Worm (Caenorhabditis elegans) whole organism, young adult: ENCODE measurements around the gene F13H10.8.

Experiments
- C06A6.2 ChIP-seq: fragments of 200-800 bp; sonication (Bioruptor generic); conservative IDR thresholded peaks from 2 replicates; pipeline ENCODE4 v1.3.6; 2022; ENCODE audit warnings: missing genetic modification characterization, missing compliant biosample characterization
- F33H1.4 ChIP-seq: fragments of 200-800 bp; sonication (Bioruptor generic); IDR thresholded peaks from 2 replicates; pipeline ENCODE4 v1.3.6; 2022; ENCODE audit warnings: missing genetic modification reagents, missing genetic modification characterization, missing compliant biosample characterization
- F37B4.10 ChIP-seq: fragments of 200-800 bp; sonication (Bioruptor generic); IDR thresholded peaks from 2 replicates; pipeline ENCODE4 v1.3.6; 2022; ENCODE audit warnings: missing genetic modification characterization, missing compliant biosample characterization
- F39B2.1 ChIP-seq: fragments of 200-800 bp; sonication (Bioruptor generic); IDR thresholded peaks from 2 replicates; pipeline ENCODE4 v1.3.6; 2022; ENCODE audit warnings: missing genetic modification reagents, missing genetic modification characterization, missing compliant biosample characterization
- F49E8.2 ChIP-seq: sonication (generic microtip); optimal IDR thresholded peaks from 3 replicates; lab custom pipeline; 2017; ENCODE audit warnings: missing genetic modification characterization, mild to moderate bottlenecking, missing compliant biosample characterization, antibody characterized with exemption, moderate library complexity; ENCODE audit not compliant: insufficient read depth
- F57C9.4 ChIP-seq: sonication (generic microtip); optimal IDR thresholded peaks from 2 replicates; lab custom pipeline; 2017; ENCODE audit warnings: mild to moderate bottlenecking, missing genetic modification characterization, missing compliant biosample characterization
- K11D2.4 ChIP-seq: fragments of 200-800 bp; sonication (Bioruptor generic); IDR thresholded peaks from 2 replicates; pipeline ENCODE4 v1.3.6; 2022; ENCODE audit warnings: missing genetic modification reagents, missing genetic modification characterization, missing compliant biosample characterization
- K12H6.12 ChIP-seq: fragments of 200-800 bp; sonication (Bioruptor generic); optimal IDR thresholded peaks from 2 replicates; lab custom pipeline; 2018; ENCODE audit warnings: mild to moderate bottlenecking, missing genetic modification characterization, missing compliant biosample characterization
- T26A5.8 ChIP-seq: sonication (generic microtip); optimal IDR thresholded peaks from 2 replicates; lab custom pipeline; 2016; ENCODE audit warnings: missing genetic modification characterization, missing compliant biosample characterization
- Y53F4B.3 ChIP-seq: fragments of 200-800 bp; sonication (Bioruptor generic); IDR thresholded peaks from 2 replicates; pipeline ENCODE4 v1.3.6; 2022; ENCODE audit warnings: missing genetic modification reagents, missing genetic modification characterization, missing compliant biosample characterization
- Y53G8AR.9 ChIP-seq: fragments of 200-800 bp; sonication (Bioruptor generic); conservative IDR thresholded peaks from 2 replicates; pipeline ENCODE4 v1.3.6; 2022; ENCODE audit warnings: missing genetic modification reagents, missing genetic modification characterization, missing compliant biosample characterization
- Y67H2A.10 ChIP-seq: fragments of 200-800 bp; sonication (Bioruptor generic); conservative IDR thresholded peaks from 2 replicates; pipeline ENCODE4 v1.3.6; 2022; ENCODE audit warnings: missing genetic modification reagents, missing genetic modification characterization, missing compliant biosample characterization
- Y95B8A.8 ChIP-seq: fragments of 200-800 bp; sonication (Bioruptor generic); IDR thresholded peaks from 2 replicates; pipeline ENCODE4 v1.3.6; 2022; ENCODE audit warnings: missing genetic modification reagents, missing genetic modification characterization, missing compliant biosample characterization
- aptf-2 ChIP-seq: fragments of 200-800 bp; sonication (Bioruptor generic); conservative IDR thresholded peaks from 2 replicates; pipeline ENCODE4 v1.3.6; 2022; ENCODE audit warnings: missing genetic modification reagents, missing genetic modification characterization, missing compliant biosample characterization
- atf-7 ChIP-seq: sonication (generic microtip); optimal IDR thresholded peaks from 2 replicates; lab custom pipeline; 2017; ENCODE audit warnings: mild to moderate bottlenecking, missing genetic modification characterization, missing compliant biosample characterization
- attf-6 ChIP-seq: fragments of 200-800 bp; sonication (Bioruptor generic); IDR thresholded peaks from 2 replicates; pipeline ENCODE4 v1.3.6; 2022; ENCODE audit warnings: missing genetic modification reagents, missing genetic modification characterization, missing compliant biosample characterization
- bed-2 ChIP-seq: fragments of 200-800 bp; sonication (Bioruptor generic); IDR thresholded peaks from 2 replicates; pipeline ENCODE4 v1.3.6; 2022; ENCODE audit warnings: missing genetic modification reagents, missing genetic modification characterization, missing compliant biosample characterization
- ccch-3 ChIP-seq: fragments of 200-800 bp; sonication (Bioruptor generic); optimal IDR thresholded peaks from 2 replicates; lab custom pipeline; 2018; ENCODE audit warnings: mild to moderate bottlenecking, missing genetic modification characterization, missing compliant biosample characterization
- cebp-1 ChIP-seq, 2 experiments: fragments of 200-800 bp in 1 of 2; sonication (Bioruptor generic) in 1 of 2; sonication (generic microtip) in 1 of 2; IDR thresholded peaks in 1 of 2; optimal IDR thresholded peaks in 1 of 2; 2 replicates each; pipeline versions ENCODE4 v1.3.6 to Lab custom; 2017 to 2022; ENCODE audit warnings: missing compliant biosample characterization in 2 of 2, missing genetic modification characterization in 2 of 2, mild to moderate bottlenecking in 1 of 2, missing genetic modification reagents in 1 of 2, moderate library complexity in 1 of 2
- cebp-2 ChIP-seq: fragments of 200-800 bp; sonication (Bioruptor generic); IDR thresholded peaks from 2 replicates; pipeline ENCODE4 v1.3.6; 2022; ENCODE audit warnings: missing genetic modification characterization, missing compliant biosample characterization
- ceh-100 ChIP-seq: fragments of 200-800 bp; sonication (Bioruptor generic); IDR thresholded peaks from 2 replicates; pipeline ENCODE4 v1.3.6; 2022; ENCODE audit warnings: missing genetic modification reagents, missing genetic modification characterization, missing compliant biosample characterization
- ceh-58 ChIP-seq: fragments of 200-800 bp; sonication (Bioruptor generic); IDR thresholded peaks from 2 replicates; pipeline ENCODE4 v1.3.6; 2022; ENCODE audit warnings: missing genetic modification characterization, missing compliant biosample characterization
- chd-7 ChIP-seq: sonication (generic microtip); optimal IDR thresholded peaks from 2 replicates; lab custom pipeline; 2016; ENCODE audit warnings: mild to moderate bottlenecking, missing genetic modification characterization, moderate library complexity, missing compliant biosample characterization
- die-1 ChIP-seq: sonication (generic microtip); optimal IDR thresholded peaks from 2 replicates; lab custom pipeline; 2016; ENCODE audit warnings: missing genotype, mild to moderate bottlenecking, missing genetic modification characterization, missing compliant biosample characterization
- dox-1 ChIP-seq: fragments of 200-800 bp; sonication (Bioruptor generic); IDR thresholded peaks from 2 replicates; pipeline ENCODE4 v1.3.6; 2022; ENCODE audit warnings: missing genetic modification reagents, missing genetic modification characterization, missing compliant biosample characterization
- dpff-1 ChIP-seq: sonication (generic microtip); optimal IDR thresholded peaks from 2 replicates; lab custom pipeline; 2017; ENCODE audit warnings: mild to moderate bottlenecking, missing genetic modification characterization, missing compliant biosample characterization
- egl-44 ChIP-seq: fragments of 200-800 bp; sonication (Bioruptor generic); IDR thresholded peaks from 2 replicates; pipeline ENCODE4 v1.3.6; 2022; ENCODE audit warnings: missing genetic modification reagents, missing genetic modification characterization, missing compliant biosample characterization
- ekl-4 ChIP-seq: fragments of 200-800 bp; sonication (Bioruptor generic); IDR thresholded peaks from 2 replicates; pipeline ENCODE4 v1.3.6; 2022; ENCODE audit warnings: missing genetic modification reagents, missing genetic modification characterization, missing compliant biosample characterization
- ets-4 ChIP-seq: fragments of 200-800 bp; sonication (Bioruptor generic); optimal IDR thresholded peaks from 2 replicates; lab custom pipeline; 2018; ENCODE audit warnings: mild to moderate bottlenecking, missing genetic modification characterization, missing compliant biosample characterization
- hlh-26 ChIP-seq: fragments of 200-800 bp; sonication (Bioruptor generic); conservative IDR thresholded peaks from 2 replicates; pipeline ENCODE4 v1.3.6; 2022; ENCODE audit warnings: missing genetic modification reagents, missing genetic modification characterization, missing compliant biosample characterization
- hmg-1.2 ChIP-seq: fragments of 200-800 bp; sonication (Bioruptor generic); IDR thresholded peaks from 2 replicates; pipeline ENCODE4 v1.3.6; 2022; ENCODE audit warnings: missing genetic modification reagents, missing genetic modification characterization, missing compliant biosample characterization
- hrde-1 ChIP-seq: sonication (generic microtip); optimal IDR thresholded peaks from 2 replicates; lab custom pipeline; 2016; ENCODE audit warnings: missing genetic modification characterization, mild to moderate bottlenecking, missing compliant biosample characterization, moderate library complexity, missing genotype, missing genetic modification reagents, borderline replicate concordance
- lin-26 ChIP-seq: fragments of 200-800 bp; sonication (Bioruptor generic); IDR thresholded peaks from 2 replicates; pipeline ENCODE4 v1.3.6; 2022; ENCODE audit warnings: missing genetic modification reagents, missing genetic modification characterization, missing compliant biosample characterization
- lin-35 ChIP-seq, 3 experiments: fragments of 150-350 bp in 2 of 3; sonication (generic microtip) in 1 of 3; optimal IDR thresholded peaks; 2 replicates each; lab custom pipeline; 2014 to 2018; ENCODE audit warnings: missing biosample characterization in 3 of 3, missing genetic modification characterization in 3 of 3, missing genetic modification reagents in 3 of 3
- lsl-1 ChIP-seq: fragments of 200-800 bp; sonication (Bioruptor generic); optimal IDR thresholded peaks from 2 replicates; lab custom pipeline; 2018; ENCODE audit warnings: mild to moderate bottlenecking, missing genetic modification characterization, moderate library complexity, missing compliant biosample characterization
- mel-28 ChIP-seq: sonication (generic microtip); optimal IDR thresholded peaks from 2 replicates; lab custom pipeline; 2016; ENCODE audit warnings: borderline replicate concordance, mild to moderate bottlenecking, missing genetic modification characterization, missing compliant biosample characterization
- nfya-2 ChIP-seq: fragments of 200-800 bp; sonication (Bioruptor generic); IDR thresholded peaks from 2 replicates; pipeline ENCODE4 v1.3.6; 2022; ENCODE audit warnings: missing genetic modification reagents, missing genetic modification characterization, missing compliant biosample characterization
- nfyb-1 ChIP-seq: fragments of 200-800 bp; sonication (Bioruptor generic); IDR thresholded peaks from 2 replicates; pipeline ENCODE4 v1.3.6; 2022; ENCODE audit warnings: missing genetic modification reagents, missing genetic modification characterization, missing compliant biosample characterization
- nhr-80 ChIP-seq: sonication (generic microtip); optimal IDR thresholded peaks from 2 replicates; lab custom pipeline; 2016; ENCODE audit warnings: missing genetic modification characterization, missing compliant biosample characterization
- rcor-1 ChIP-seq: fragments of 200-800 bp; sonication (Bioruptor generic); IDR thresholded peaks from 2 replicates; pipeline ENCODE4 v1.3.6; 2022; ENCODE audit warnings: missing genetic modification reagents, missing genetic modification characterization, missing compliant biosample characterization
- rec-8 ChIP-seq, 2 experiments: sonication (generic microtip); optimal IDR thresholded peaks; 2 replicates each; lab custom pipeline; 2016; ENCODE audit warnings: mild to moderate bottlenecking in 2 of 2, missing genetic modification characterization in 2 of 2, missing genetic modification reagents in 2 of 2, missing genotype in 2 of 2, missing biosample characterization in 1 of 2, missing compliant biosample characterization in 1 of 2, moderate library complexity in 1 of 2
- sdz-38 ChIP-seq: sonication (generic microtip); optimal IDR thresholded peaks from 2 replicates; lab custom pipeline; 2016; ENCODE audit warnings: missing genotype, missing genetic modification characterization, missing compliant biosample characterization
- snpc-1.3 ChIP-seq: sonication (generic microtip); optimal IDR thresholded peaks from 2 replicates; lab custom pipeline; 2017; ENCODE audit warnings: missing genetic modification characterization, mild to moderate bottlenecking, missing compliant biosample characterization, antibody characterized with exemption, moderate library complexity, missing genotype, missing genetic modification reagents; ENCODE audit not compliant: insufficient read depth
- somi-1 ChIP-seq: fragments of 200-800 bp; sonication (Bioruptor generic); optimal IDR thresholded peaks from 2 replicates; lab custom pipeline; 2018; ENCODE audit warnings: mild to moderate bottlenecking, missing genetic modification characterization, missing compliant biosample characterization
- unc-130 ChIP-seq: sonication (generic microtip); optimal IDR thresholded peaks from 2 replicates; lab custom pipeline; 2016; ENCODE audit warnings: missing genetic modification reagents, missing genetic modification characterization, missing compliant biosample characterization
- xnd-1 ChIP-seq: sonication (generic microtip); optimal IDR thresholded peaks from 2 replicates; lab custom pipeline; 2016; ENCODE audit warnings: missing genotype, missing genetic modification reagents, missing genetic modification characterization, missing compliant biosample characterization
- ztf-18 ChIP-seq: sonication (generic microtip); optimal IDR thresholded peaks from 2 replicates; lab custom pipeline; 2016; ENCODE audit warnings: missing genotype, mild to moderate bottlenecking, missing genetic modification characterization, missing compliant biosample characterization

Gene F13H10.8

DNA sequence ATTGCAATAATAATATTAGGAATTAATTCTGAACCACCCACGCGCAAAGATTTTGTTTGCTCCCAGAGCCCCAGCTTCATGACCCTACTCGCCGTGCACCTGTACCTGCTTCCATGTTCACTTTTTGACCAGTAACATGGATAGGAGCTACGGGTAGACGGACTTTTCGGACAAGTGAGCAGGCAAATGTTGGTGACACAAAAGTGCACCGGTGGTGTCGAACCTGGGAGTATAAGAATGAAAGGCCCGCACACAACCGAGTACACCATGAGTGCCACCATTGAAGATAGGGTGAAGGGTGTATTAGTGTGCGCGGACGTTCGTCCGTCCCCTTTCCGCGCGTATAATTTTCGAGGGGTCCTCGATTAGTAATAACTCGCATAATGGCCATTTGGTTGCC lies 5.6 kb downstream of the F13H10.8 start:
- TF ChIP-seq aptf-2 (GFP tag; lab: Robert Waterston, UW) (peak; percentile 75; the same call in 1 of the 2 replicates), C06A6.2 (GFP tag; lab: Robert Waterston, UW) (peak; percentile 63; the same call in 1 of the 2 replicates), nfya-2 (no peak), somi-1 (GFP tag; lab: Kevin White, UChicago) (peak; percentile 76), cebp-1 (GFP tag; IDR thresholded peaks at IDR 0.05; lab: Robert Waterston, UW) (peak; percentile 56; the same call in 1 of the 2 replicates), cebp-1 (tag; optimal IDR thresholded peaks at IDR 0.05; lab: Kevin White, UChicago) (peak; percentile 81), ekl-4 (peak; percentile 88), rcor-1 (GFP tag; lab: Robert Waterston, UW) (peak; percentile 79), lin-35 (GFP tag; optimal IDR thresholded peaks at IDR 0.05; lab: Kevin White, UChicago) (no peak), hrde-1 (tag; lab: Kevin White, UChicago) (peak; percentile 95), ceh-58 (GFP tag; lab: Robert Waterston, UW) (peak; percentile 96; the same call in 1 of the 2 replicates), nfyb-1 (GFP tag; lab: Robert Waterston, UW) (peak; percentile 87), nhr-80 (tag; lab: Kevin White, UChicago) (peak; percentile 25), rec-8 (tag; optimal IDR thresholded peaks at IDR 0.05; lab: Kevin White, UChicago) (peak; percentile 83 to 92), F33H1.4 (GFP tag; lab: Robert Waterston, UW) (peak; percentile 60), F37B4.10 (GFP tag; lab: Robert Waterston, UW) (peak; percentile 98), sdz-38 (tag; lab: Kevin White, UChicago) (peak; percentile 64), mel-28 (tag; lab: Kevin White, UChicago) (peak; percentile 71), T26A5.8 (peak; percentile 80), Y53G8AR.9 (GFP tag; lab: Robert Waterston, UW) (no peak; the same call in none of the 2 replicates), K12H6.12 (tag; lab: Kevin White, UChicago) (peak; percentile 34), snpc-1.3 (peak; percentile 64), Y67H2A.10 (GFP tag; lab: Robert Waterston, UW) (no peak), F39B2.1 (GFP tag; lab: Robert Waterston, UW) (no peak), attf-6 (GFP tag; lab: Robert Waterston, UW) (peak; percentile 77), lin-26 (GFP tag; lab: Robert Waterston, UW) (peak; percentile 99), atf-7 (peak; percentile 77), unc-130 (GFP tag; lab: Kevin White, UChicago) (peak; percentile 84), die-1 (tag; lab: Kevin White, UChicago) (peak; percentile 97), F57C9.4 (tag; lab: Kevin White, UChicago) (peak; percentile 82), Y53F4B.3 (GFP tag; lab: Robert Waterston, UW) (peak; percentile 79; the same call in 1 of the 2 replicates), F49E8.2 (tag; lab: Kevin White, UChicago) (peak; percentile 88), ets-4 (GFP tag; lab: Kevin White, UChicago) (peak; percentile 62), lsl-1 (GFP tag; lab: Kevin White, UChicago) (peak; percentile 68), Y95B8A.8 (GFP tag; lab: Robert Waterston, UW) (no peak; the same call in 1 of the 2 replicates), bed-2 (GFP tag; lab: Robert Waterston, UW) (peak; percentile 72; the same call in 1 of the 2 replicates), K11D2.4 (0 out of 2 replicates have a peak, but pooled peaks have one; percentile 51), ztf-18 (peak; percentile 82), chd-7 (peak; percentile 96), ccch-3 (GFP tag; lab: Kevin White, UChicago) (no peak), egl-44 (peak; percentile 78; the same call in 1 of the 2 replicates), hlh-26 (GFP tag; lab: Robert Waterston, UW) (peak; percentile 75; the same call in 1 of the 2 replicates), ceh-100 (GFP tag; lab: Robert Waterston, UW) (peak; percentile 66; the same call in 1 of the 2 replicates), cebp-2 (GFP tag; lab: Robert Waterston, UW) (peak; percentile 64; the same call in 1 of the 2 replicates), hmg-1.2 (GFP tag; lab: Robert Waterston, UW) (peak; percentile 74), dox-1 (peak; percentile 93), dpff-1 (tag; lab: Kevin White, UChicago) (peak; percentile 86), xnd-1 (peak; percentile 54)
